Fruit fly (Drosophila melanogaster) whole organism, embryonic: ENCODE measurements around the gene CG43993.
A peak's percentile ranks its signal among the peaks of the same experiment; 100 is the strongest.

ENCODE experiments used
- Abd-B ChIP-seq: fragments of 200-800 bp; sonication (Bioruptor generic); optimal IDR thresholded peaks from 2 replicates; lab custom pipeline; 2018; ENCODE audit warnings: missing biosample characterization, mild to moderate bottlenecking, missing genetic modification characterization, moderate library complexity
- B-H1 ChIP-seq: fragments of 200-800 bp; sonication (Bioruptor generic); IDR thresholded peaks from 3 replicates; pipeline ENCODE4 v1.3.6; 2022; ENCODE audit warnings: missing biosample characterization, missing genetic modification characterization
- BEAF-32 ChIP-seq: fragments of 200-800 bp; sonication (Bioruptor generic); optimal IDR thresholded peaks from 3 replicates; lab custom pipeline; 2017; ENCODE audit warnings: missing biosample characterization, missing genetic modification characterization, mild to moderate bottlenecking, moderate library complexity, missing genetic modification reagents
- CG10267 ChIP-seq: fragments of 200-800 bp; sonication (Bioruptor generic); optimal IDR thresholded peaks from 2 replicates; lab custom pipeline; 2018; ENCODE audit warnings: missing biosample characterization, mild to moderate bottlenecking, missing genetic modification characterization, moderate library complexity
- CG10979 ChIP-seq: fragments of 200-800 bp; sonication (Bioruptor generic); optimal IDR thresholded peaks from 2 replicates; lab custom pipeline; 2018; ENCODE audit warnings: missing biosample characterization, mild to moderate bottlenecking, missing genetic modification characterization, moderate library complexity
- CG13624 ChIP-seq: fragments of 200-800 bp; sonication (Bioruptor generic); optimal IDR thresholded peaks from 2 replicates; lab custom pipeline; 2016; ENCODE audit warnings: missing biosample characterization, missing genetic modification characterization
- CG15479 ChIP-seq: fragments of 200-800 bp; sonication (Bioruptor generic); optimal IDR thresholded peaks from 3 replicates; lab custom pipeline; 2019; ENCODE audit warnings: missing biosample characterization, mild to moderate bottlenecking, missing genetic modification characterization, moderate library complexity
- CG15601 ChIP-seq: fragments of 200-800 bp; sonication (Bioruptor generic); optimal IDR thresholded peaks from 3 replicates; lab custom pipeline; 2019; ENCODE audit warnings: missing biosample characterization, mild to moderate bottlenecking, missing genetic modification characterization, moderate library complexity
- CG1602 ChIP-seq: fragments of 200-800 bp; sonication (Bioruptor generic); optimal IDR thresholded peaks from 3 replicates; lab custom pipeline; 2016; ENCODE audit warnings: missing biosample characterization, missing genetic modification characterization
- CG16863 ChIP-seq: fragments of 200-800 bp; sonication (Bioruptor generic); optimal IDR thresholded peaks from 3 replicates; lab custom pipeline; 2016; ENCODE audit warnings: missing biosample characterization, missing genetic modification characterization
- CG18011 ChIP-seq: fragments of 200-800 bp; sonication (Bioruptor generic); optimal IDR thresholded peaks from 2 replicates; lab custom pipeline; 2017; ENCODE audit warnings: missing biosample characterization, missing genetic modification characterization, mild to moderate bottlenecking, moderate library complexity, missing genotype
- CG3847 ChIP-seq: fragments of 200-800 bp; sonication (Bioruptor generic); IDR thresholded peaks from 2 replicates; pipeline ENCODE4 v1.3.6; 2022; ENCODE audit warnings: missing biosample characterization, missing genetic modification characterization
- CG4328 ChIP-seq: fragments of 200-800 bp; sonication (Bioruptor generic); optimal IDR thresholded peaks from 3 replicates; lab custom pipeline; 2017; ENCODE audit warnings: missing biosample characterization, missing genetic modification reagents, missing genetic modification characterization
- CG4424 ChIP-seq: fragments of 200-800 bp; sonication (Bioruptor generic); optimal IDR thresholded peaks from 3 replicates; lab custom pipeline; 2016; ENCODE audit warnings: missing biosample characterization, missing genetic modification characterization
- CG4730 ChIP-seq: fragments of 200-800 bp; sonication (Bioruptor generic); IDR thresholded peaks from 2 replicates; pipeline ENCODE4 v1.3.6; 2022; ENCODE audit warnings: missing biosample characterization, missing genetic modification characterization
- CG4820 ChIP-seq: fragments of 200-800 bp; sonication (Bioruptor generic); optimal IDR thresholded peaks from 3 replicates; lab custom pipeline; 2016; ENCODE audit warnings: missing biosample characterization, missing genetic modification characterization
- CG6254 ChIP-seq: fragments of 200-800 bp; sonication (Bioruptor generic); optimal IDR thresholded peaks from 3 replicates; lab custom pipeline; 2017; ENCODE audit warnings: mild to moderate bottlenecking, missing biosample characterization, missing genetic modification reagents, missing genetic modification characterization
- CG7271 ChIP-seq: fragments of 200-800 bp; sonication (Bioruptor generic); optimal IDR thresholded peaks from 2 replicates; lab custom pipeline; 2018; ENCODE audit warnings: missing biosample characterization, mild to moderate bottlenecking, missing genetic modification characterization, moderate library complexity
- CG7786 ChIP-seq: fragments of 200-800 bp; sonication (Bioruptor generic); optimal IDR thresholded peaks from 2 replicates; lab custom pipeline; 2016; ENCODE audit warnings: missing biosample characterization, missing genetic modification characterization
- CG8281 ChIP-seq: fragments of 200-800 bp; sonication (Bioruptor generic); optimal IDR thresholded peaks from 2 replicates; lab custom pipeline; 2018; ENCODE audit warnings: missing biosample characterization, mild to moderate bottlenecking, missing genetic modification characterization, moderate library complexity
- Chrac-16 ChIP-seq: fragments of 200-800 bp; sonication (Bioruptor generic); optimal IDR thresholded peaks from 3 replicates; lab custom pipeline; 2016; ENCODE audit warnings: missing biosample characterization, missing genetic modification characterization
- H15 ChIP-seq: fragments of 200-800 bp; sonication (Bioruptor generic); IDR thresholded peaks from 3 replicates; pipeline ENCODE4 v1.3.6; 2022; ENCODE audit warnings: missing biosample characterization, missing genetic modification characterization
- Hand ChIP-seq: fragments of 200-800 bp; sonication (Bioruptor generic); optimal IDR thresholded peaks from 2 replicates; lab custom pipeline; 2017; ENCODE audit warnings: mild to moderate bottlenecking, missing biosample characterization, missing genetic modification reagents, missing genetic modification characterization
- Hr3 ChIP-seq: fragments of 200-800 bp; sonication (Bioruptor generic); optimal IDR thresholded peaks from 3 replicates; lab custom pipeline; 2016; ENCODE audit warnings: missing biosample characterization, missing genetic modification characterization
- Lhr ChIP-seq: fragments of 200-800 bp; sonication (Bioruptor generic); optimal IDR thresholded peaks from 3 replicates; lab custom pipeline; 2017; ENCODE audit warnings: mild to moderate bottlenecking, missing biosample characterization, missing genetic modification reagents, missing genetic modification characterization
- MTF-1 ChIP-seq: fragments of 200-800 bp; sonication (Bioruptor generic); optimal IDR thresholded peaks from 2 replicates; lab custom pipeline; 2018; ENCODE audit warnings: missing biosample characterization, mild to moderate bottlenecking, missing genetic modification characterization, borderline replicate concordance
- NC2α ChIP-seq: fragments of 200-800 bp; sonication (Bioruptor generic); optimal IDR thresholded peaks from 2 replicates; lab custom pipeline; 2016; ENCODE audit warnings: missing biosample characterization, missing genetic modification characterization
- Nf-YA ChIP-seq: fragments of 200-800 bp; sonication (Bioruptor generic); IDR thresholded peaks from 2 replicates; pipeline ENCODE4 v1.3.6; 2022; ENCODE audit warnings: missing biosample characterization, missing genetic modification characterization
- Ptx1 ChIP-seq: fragments of 200-800 bp; sonication (Bioruptor generic); IDR thresholded peaks from 2 replicates; pipeline ENCODE4 v1.3.6; 2022; ENCODE audit warnings: missing biosample characterization, missing genetic modification characterization
- Rx ChIP-seq: fragments of 200-800 bp; sonication (Bioruptor generic); IDR thresholded peaks from 2 replicates; pipeline ENCODE4 v1.3.6; 2022; ENCODE audit warnings: missing biosample characterization, missing genetic modification characterization
- Sry-δ ChIP-seq: fragments of 200-800 bp; sonication (Bioruptor generic); optimal IDR thresholded peaks from 2 replicates; lab custom pipeline; 2016; ENCODE audit warnings: missing biosample characterization, missing genetic modification characterization
- Stat92E ChIP-seq, 3 experiments: fragments of >200 bp in 2 of 3; fragments of 200-800 bp in 1 of 3; sonication (Bioruptor generic) in 1 of 3; optimal IDR thresholded peaks; 2 replicates each; lab custom pipeline; 2017 to 2019; ENCODE audit warnings: missing biosample characterization in 3 of 3, missing genetic modification characterization in 3 of 3, mild to moderate bottlenecking in 1 of 3, moderate library complexity in 1 of 3
- Trl ChIP-seq, 3 experiments: fragments of >200 bp in 2 of 3; fragments of 200-800 bp in 1 of 3; sonication (Bioruptor generic) in 1 of 3; optimal IDR thresholded peaks; 2 replicates in 1 of 3; 3 replicates in 2 of 3; lab custom pipeline; 2016 to 2017; ENCODE audit warnings: missing biosample characterization in 1 of 3, missing genetic modification characterization in 1 of 3
- ab ChIP-seq: fragments of 200-800 bp; sonication (Bioruptor generic); optimal IDR thresholded peaks from 2 replicates; lab custom pipeline; 2016; ENCODE audit warnings: missing biosample characterization, missing genetic modification characterization
- cato ChIP-seq: fragments of 200-800 bp; sonication (Bioruptor generic); optimal IDR thresholded peaks from 2 replicates; lab custom pipeline; 2016; ENCODE audit warnings: missing biosample characterization, missing genetic modification characterization, borderline replicate concordance
- corto ChIP-seq: fragments of 200-800 bp; sonication (Bioruptor generic); optimal IDR thresholded peaks from 2 replicates; lab custom pipeline; 2016; ENCODE audit warnings: missing biosample characterization, mild to moderate bottlenecking, missing genetic modification characterization, moderate library complexity
- crc ChIP-seq: fragments of 200-800 bp; sonication (Bioruptor generic); optimal IDR thresholded peaks from 2 replicates; lab custom pipeline; 2016; ENCODE audit warnings: missing biosample characterization, missing genetic modification characterization
- crol ChIP-seq: fragments of 200-800 bp; sonication (Bioruptor generic); IDR thresholded peaks from 2 replicates; pipeline ENCODE4 v1.3.6; 2022; ENCODE audit warnings: missing biosample characterization, missing genetic modification characterization
- dan ChIP-seq: fragments of 200-800 bp; sonication (Bioruptor generic); IDR thresholded peaks from 2 replicates; pipeline ENCODE4 v1.3.6; 2022; ENCODE audit warnings: missing biosample characterization, missing genetic modification characterization
- danr ChIP-seq: fragments of 200-800 bp; sonication (Bioruptor generic); IDR thresholded peaks from 2 replicates; pipeline ENCODE4 v1.3.6; 2022; ENCODE audit warnings: missing biosample characterization, missing genetic modification characterization
- dmrt11E ChIP-seq: fragments of 200-800 bp; sonication (Bioruptor generic); optimal IDR thresholded peaks from 3 replicates; lab custom pipeline; 2018; ENCODE audit warnings: missing biosample characterization, mild to moderate bottlenecking, missing genetic modification characterization, moderate library complexity
- exex ChIP-seq: fragments of 200-800 bp; sonication (Bioruptor generic); optimal IDR thresholded peaks from 4 replicates; lab custom pipeline; 2018; ENCODE audit warnings: missing biosample characterization, mild to moderate bottlenecking, missing genetic modification characterization, moderate library complexity
- h ChIP-seq: fragments of >200 bp; optimal IDR thresholded peaks from 2 replicates; lab custom pipeline; 2017
- ind ChIP-seq: fragments of 200-800 bp; sonication (Bioruptor generic); optimal IDR thresholded peaks from 3 replicates; lab custom pipeline; 2016; ENCODE audit warnings: missing biosample characterization, missing genetic modification characterization
- lola ChIP-seq, 3 experiments: fragments of >200 bp in 2 of 3; fragments of 200-800 bp in 1 of 3; sonication (Bioruptor generic) in 1 of 3; optimal IDR thresholded peaks; 2 replicates each; lab custom pipeline; 2017 to 2019; ENCODE audit warnings: missing biosample characterization in 3 of 3, missing genetic modification characterization in 3 of 3, mild to moderate bottlenecking in 1 of 3, moderate library complexity in 1 of 3
- tap ChIP-seq: fragments of 200-800 bp; optimal IDR thresholded peaks from 3 replicates; lab custom pipeline; 2019; ENCODE audit warnings: missing biosample characterization, mild to moderate bottlenecking, missing genetic modification characterization, moderate library complexity
- vfl ChIP-seq: fragments of 200-800 bp; sonication (Bioruptor generic); optimal IDR thresholded peaks from 2 replicates; lab custom pipeline; 2016; ENCODE audit warnings: missing biosample characterization, missing genetic modification characterization
- wor ChIP-seq: fragments of 200-800 bp; sonication (Bioruptor generic); IDR thresholded peaks from 2 replicates; pipeline ENCODE4 v1.3.6; 2022; ENCODE audit warnings: missing biosample characterization, missing genetic modification characterization

The CG43993 gene

dm6 chr3L:12081679-12082520 lies 49.5 kb downstream of the CG43993 start, which contains the start of gene Sema5c (continued):
- TF ChIP-seq CG7271 (tag; lab: Kevin White, UChicago) = no peak
- TF ChIP-seq Nf-YA = no peak
- TF ChIP-seq MTF-1 = peak; percentile 13
- peak; percentile 41 for TF ChIP-seq CG6254
- no peak for TF ChIP-seq crol (GFP tag; lab: Robert Waterston, UW)
- peak; percentile 37 for TF ChIP-seq CG15601 (tag; lab: Kevin White, UChicago)
- TF ChIP-seq Hr3 (GFP tag; lab: Kevin White, UChicago) = peak; percentile 80
- no peak for TF ChIP-seq NC2α (GFP tag; lab: Kevin White, UChicago)
- peak; percentile 57 for TF ChIP-seq Abd-B
- peak; percentile 42 for TF ChIP-seq CG4820
- no peak; the same call in 2 of the 3 replicates for TF ChIP-seq B-H1 (GFP tag; lab: Robert Waterston, UW)
- TF ChIP-seq CG1602 (GFP tag; lab: Kevin White, UChicago) = peak; percentile 69
- TF ChIP-seq CG4730 (GFP tag; lab: Robert Waterston, UW) = peak; percentile 41; the same call in 1 of the 2 replicates
- peak; percentile 74 for TF ChIP-seq CG4424 (GFP tag; lab: Kevin White, UChicago)
- TF ChIP-seq Ptx1 (GFP tag; lab: Robert Waterston, UW) = peak; percentile 54
- TF ChIP-seq corto = no peak
- no peak for TF ChIP-seq Lhr (GFP tag; lab: Kevin White, UChicago)
- peak; percentile 10 for TF ChIP-seq CG8281 (tag; lab: Kevin White, UChicago)
- TF ChIP-seq Chrac-16 (GFP tag; lab: Kevin White, UChicago) = peak; percentile 52
- no peak for TF ChIP-seq CG4328 (GFP tag; lab: Kevin White, UChicago)
- peak; percentile 42 for TF ChIP-seq Rx (GFP tag; lab: Robert Waterston, UW)
- TF ChIP-seq cato (GFP tag; lab: Kevin White, UChicago) = peak; percentile 8
- TF ChIP-seq lola (GFP tag; optimal IDR thresholded peaks at IDR 0.05; lab: Kevin White, UChicago) = peak in 1 of 3 experiments; percentile 93
- TF ChIP-seq BEAF-32 (GFP tag; lab: Kevin White, UChicago) = no peak
- TF ChIP-seq dmrt11E (tag; lab: Kevin White, UChicago) = peak; percentile 89
- no peak for TF ChIP-seq dan
- peak; percentile 36 for TF ChIP-seq CG13624 (GFP tag; lab: Kevin White, UChicago)
- TF ChIP-seq Sry-δ (GFP tag; lab: Kevin White, UChicago) = no peak
- TF ChIP-seq h (lab: Kevin White, UChicago) = no peak
- no peak for TF ChIP-seq CG18011
- no peak for TF ChIP-seq danr (GFP tag; lab: Robert Waterston, UW)
- TF ChIP-seq tap = peak; percentile 40
- no peak for TF ChIP-seq vfl (GFP tag; lab: Kevin White, UChicago)
- peak; percentile 34 for TF ChIP-seq Hand (GFP tag; lab: Kevin White, UChicago)
- TF ChIP-seq CG10267 = peak; percentile 72
- TF ChIP-seq wor (GFP tag; lab: Robert Waterston, UW) = no peak
- peak in 1 of 3 experiments; percentile 10 for TF ChIP-seq Stat92E (GFP tag; optimal IDR thresholded peaks at IDR 0.05; lab: Kevin White, UChicago)
- peak; percentile 83 for TF ChIP-seq CG10979 (tag; lab: Kevin White, UChicago)
- TF ChIP-seq ab (GFP tag; lab: Kevin White, UChicago) = no peak
- peak; percentile 83 for TF ChIP-seq CG15479 (GFP tag; lab: Kevin White, UChicago)
- TF ChIP-seq H15 = 0 out of 3 replicates have a peak, but pooled peaks have one; percentile 39
- TF ChIP-seq crc (GFP tag; lab: Kevin White, UChicago) = no peak
- TF ChIP-seq CG16863 = no peak
- TF ChIP-seq CG7786 (GFP tag; lab: Kevin White, UChicago) = no peak
- peak; percentile 38 for TF ChIP-seq ind (GFP tag; lab: Kevin White, UChicago)
- no peak for TF ChIP-seq CG3847 (GFP tag; lab: Robert Waterston, UW)
- TF ChIP-seq Trl (optimal IDR thresholded peaks at IDR 0.05; lab: Kevin White, UChicago) = peak; percentile 56 to 70
- peak; percentile 26 for TF ChIP-seq Trl (GFP tag; optimal IDR thresholded peaks at IDR 0.05; lab: Kevin White, UChicago)
- TF ChIP-seq exex = peak; percentile 30
